Worm (Caenorhabditis elegans) whole organism, L1 larva: ENCODE measurements around the gene Y45G5AL.1.

ENCODE experiments used
- lsy-2 ChIP-seq, 2 experiments: fragments of 150-350 bp; optimal IDR thresholded peaks; 2 replicates each; lab custom pipeline; 2014; ENCODE audit warnings: missing biosample characterization in 2 of 2, missing genetic modification characterization in 2 of 2
- mdl-1 ChIP-seq, 2 experiments: fragments of 150-350 bp; optimal IDR thresholded peaks; 2 replicates each; lab custom pipeline; 2014 to 2017; ENCODE audit warnings: missing biosample characterization in 2 of 2, missing genetic modification characterization in 2 of 2, inconsistent platforms in 1 of 2
- nhr-76 ChIP-seq: sonication (generic microtip); optimal IDR thresholded peaks from 2 replicates; lab custom pipeline; 2017; ENCODE audit warnings: missing biosample characterization, missing genetic modification characterization
- tlp-1 ChIP-seq: fragments of 150-350 bp; optimal IDR thresholded peaks from 2 replicates; lab custom pipeline; 2014; ENCODE audit warnings: missing biosample characterization, missing genetic modification characterization
- ztf-4 ChIP-seq: fragments of 150-350 bp; optimal IDR thresholded peaks from 2 replicates; lab custom pipeline; 2014; ENCODE audit warnings: missing biosample characterization, missing genetic modification characterization

DNA sequence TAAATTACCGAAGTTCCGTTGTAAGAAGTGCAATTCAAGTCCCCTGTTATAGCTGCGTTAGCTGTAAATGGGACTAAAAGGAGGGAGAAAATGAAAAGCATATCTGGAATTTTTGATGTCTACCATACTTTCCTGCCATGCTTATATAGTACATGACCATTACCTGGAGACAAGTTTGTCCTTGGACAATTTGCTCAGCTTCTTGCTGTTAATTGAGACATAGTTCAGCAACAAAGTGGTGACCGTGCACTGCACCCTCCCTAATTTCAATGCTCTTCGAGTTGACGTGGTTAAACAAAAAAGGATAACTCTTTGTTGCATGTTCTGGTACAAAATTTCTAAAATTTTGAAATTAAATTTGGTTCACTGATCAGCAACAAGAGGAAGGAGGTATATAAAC is 16.9 kb upstream of the Y45G5AL.1 start, which contains the start of gene T05B4.13:
- TF ChIP-seq nhr-76 (tag; lab: Kevin White, UChicago) = no peak
- TF ChIP-seq ztf-4 (tag; lab: Kevin White, UChicago) = no peak
- no peak for TF ChIP-seq lsy-2 (tag; optimal IDR thresholded peaks at IDR 0.05; lab: Kevin White, UChicago)
- no peak for TF ChIP-seq tlp-1 (tag; lab: Kevin White, UChicago)
- no peak for TF ChIP-seq mdl-1 (tag; optimal IDR thresholded peaks at IDR 0.05; lab: Kevin White, UChicago)
